Worm (Caenorhabditis elegans) whole organism, young adult: Measurements from ENCODE around the gene nhr-268.

Source experiments
- ceh-91 ChIP-seq: fragments of 200-800 bp; sonication (Bioruptor generic); IDR thresholded peaks from 2 replicates; pipeline ENCODE4 v1.3.6; 2022; ENCODE audit warnings: missing genetic modification reagents, missing genetic modification characterization, missing compliant biosample characterization
- lin-35 ChIP-seq, 3 experiments: fragments of 150-350 bp in 2 of 3; sonication (generic microtip) in 1 of 3; optimal IDR thresholded peaks; 2 replicates each; lab custom pipeline; 2014 to 2018; ENCODE audit warnings: missing biosample characterization in 3 of 3, missing genetic modification characterization in 3 of 3, missing genetic modification reagents in 3 of 3
- nfya-1 ChIP-seq: sonication (generic microtip); optimal IDR thresholded peaks from 2 replicates; lab custom pipeline; 2017; ENCODE audit warnings: antibody characterized with exemption, missing compliant biosample characterization, missing genetic modification characterization, borderline replicate concordance; ENCODE audit not compliant: insufficient read depth
- nhr-90 ChIP-seq: sonication (generic microtip); optimal IDR thresholded peaks from 2 replicates; lab custom pipeline; 2016; ENCODE audit warnings: missing genotype, mild to moderate bottlenecking, missing genetic modification characterization, missing compliant biosample characterization

ce11 chrV:15733568-15733967, 43.5 kb downstream of the nhr-268 start, which contains the start of gene T23D5.3:
- no peak for TF ChIP-seq lin-35 (GFP tag; optimal IDR thresholded peaks at IDR 0.05; lab: Kevin White, UChicago)
- TF ChIP-seq ceh-91 (GFP tag; lab: Robert Waterston, UW) = no peak
- no peak for TF ChIP-seq nhr-90 (tag; lab: Kevin White, UChicago)
- TF ChIP-seq nfya-1 (tag; lab: Kevin White, UChicago) = no peak
